Fruit fly (Drosophila melanogaster): ENCODE results near the gene Mdh1.

Mdh1 gene

DNA sequence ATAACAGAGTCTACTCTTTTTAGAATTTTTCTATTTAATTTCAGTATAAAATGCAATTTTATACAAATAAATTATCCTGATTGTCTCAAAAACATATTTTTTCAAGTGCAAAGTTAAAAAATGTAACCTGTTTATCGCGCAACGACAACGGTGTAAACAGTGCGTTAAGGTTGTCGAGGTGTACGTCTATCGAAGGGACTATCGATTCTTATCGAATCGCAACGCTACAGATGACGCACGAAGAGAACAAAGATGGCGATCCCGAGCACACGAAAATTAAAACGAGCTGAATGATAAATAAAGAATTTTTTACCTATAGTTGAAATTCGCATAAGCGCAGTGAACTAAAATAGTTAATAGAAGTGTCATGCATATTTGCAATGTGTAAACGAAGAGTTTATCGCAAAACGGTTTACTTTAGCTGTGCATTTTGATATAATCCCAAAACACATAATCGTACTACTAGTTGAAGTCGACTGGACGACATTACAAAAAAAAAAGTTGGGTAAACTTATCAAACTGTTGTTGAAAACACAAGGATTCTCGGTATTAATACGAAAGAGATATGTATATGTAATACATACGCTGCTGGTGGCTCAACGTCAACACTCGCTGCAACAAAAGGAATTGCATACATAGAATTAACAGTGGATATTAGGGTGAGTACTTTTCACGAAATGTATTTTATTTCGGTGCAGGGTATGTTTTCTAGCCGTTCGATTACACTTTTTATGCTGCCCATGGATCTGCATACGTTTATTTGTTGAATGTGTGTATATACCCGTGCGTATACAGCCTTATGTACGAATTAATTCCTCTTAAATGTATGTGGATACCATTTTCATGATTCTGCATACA lies 8.0 kb downstream of the Mdh1 start, which contains the start of gene da (continued):
- no peak for TF ChIP-seq Hr38 (GFP tag; optimal IDR thresholded peaks at IDR 0.05)
- peak; percentile 66 for TF ChIP-seq esn (GFP tag; optimal IDR thresholded peaks at IDR 0.05)
- TF ChIP-seq vri (GFP tag; optimal IDR thresholded peaks at IDR 0.05): peak; percentile 45
- peak in 1 of 2 experiments; percentile 24 for TF ChIP-seq ss (GFP tag; optimal IDR thresholded peaks at IDR 0.05)
- peak; percentile 11 for TF ChIP-seq CG11902 (GFP tag; optimal IDR thresholded peaks at IDR 0.05)
- no peak for TF ChIP-seq CG32006 (GFP tag; optimal IDR thresholded peaks at IDR 0.05)
- TF ChIP-seq Eip75B (GFP tag; optimal IDR thresholded peaks at IDR 0.05): peak; percentile 67
- peak; percentile 58 for TF ChIP-seq CG31627 (GFP tag; optimal IDR thresholded peaks at IDR 0.05)
- peak; percentile 17 for TF ChIP-seq Blimp-1 (GFP tag; optimal IDR thresholded peaks at IDR 0.05)
- 0 out of 2 replicates have a peak, but pooled peaks have one; percentile 31 for TF ChIP-seq CG15336 (GFP tag; IDR thresholded peaks at IDR 0.05)
- TF ChIP-seq CG8319 (GFP tag; optimal IDR thresholded peaks at IDR 0.05): no peak
- peak; percentile 73 for TF ChIP-seq pdm3 (GFP tag; optimal IDR thresholded peaks at IDR 0.05)
- TF ChIP-seq CG8632 (GFP tag; optimal IDR thresholded peaks at IDR 0.05): no peak
- peak; percentile 4 for TF ChIP-seq Sox102F (GFP tag; optimal IDR thresholded peaks at IDR 0.05)
- TF ChIP-seq eg (GFP tag; IDR thresholded peaks at IDR 0.05): no peak; the same call in 1 of the 3 replicates
- TF ChIP-seq CG6163 (GFP tag; IDR thresholded peaks at IDR 0.05): no peak
- TF ChIP-seq CG8119 (GFP tag; IDR thresholded peaks at IDR 0.05): no peak; the same call in 2 of the 3 replicates
- TF ChIP-seq CG6808 (GFP tag; optimal IDR thresholded peaks at IDR 0.05): no peak
- peak; percentile 24 for TF ChIP-seq Ets96B (tag; optimal IDR thresholded peaks at IDR 0.05)
- peak; percentile 44 for TF ChIP-seq topi (GFP tag; optimal IDR thresholded peaks at IDR 0.05)
- no peak for TF ChIP-seq CG1621 (tag; optimal IDR thresholded peaks at IDR 0.05)

DNA sequence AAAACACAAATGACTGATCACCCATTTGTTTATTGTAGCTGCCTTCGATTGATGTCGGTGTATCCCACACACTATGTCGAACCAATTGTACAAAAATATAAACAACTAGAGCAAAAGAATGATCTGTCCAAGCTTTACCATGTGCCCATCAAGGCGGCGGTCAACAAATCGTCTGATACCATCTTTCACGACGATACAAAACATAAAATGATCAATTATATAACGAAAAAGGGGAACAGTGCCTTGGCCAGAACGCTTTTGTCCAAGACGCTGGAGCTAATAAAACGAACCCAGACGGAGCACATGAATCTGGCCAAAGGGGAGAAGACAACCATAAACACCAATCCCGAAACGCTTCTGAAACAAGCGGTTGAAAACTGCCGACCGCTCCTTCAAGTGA lies 9.3 kb downstream of the Mdh1 start:
- TF ChIP-seq Sox102F (GFP tag; optimal IDR thresholded peaks at IDR 0.05) (no peak), CG3032 (tag; optimal IDR thresholded peaks at IDR 0.05) (no peak), Eip93F (GFP tag; optimal IDR thresholded peaks at IDR 0.05) (no peak), eg (GFP tag; IDR thresholded peaks at IDR 0.05) (no peak), cyc (GFP tag; optimal IDR thresholded peaks at IDR 0.05) (no peak), Met (GFP tag; optimal IDR thresholded peaks at IDR 0.05) (no peak), CG6808 (GFP tag; optimal IDR thresholded peaks at IDR 0.05) (no peak), pdm3 (GFP tag; optimal IDR thresholded peaks at IDR 0.05) (no peak), Gug (GFP tag; IDR thresholded peaks at IDR 0.05) (no peak), topi (GFP tag; optimal IDR thresholded peaks at IDR 0.05) (no peak), Hr39 (GFP tag; optimal IDR thresholded peaks at IDR 0.05) (no peak)

- TF ChIP-seq OdsH (GFP tag; optimal IDR thresholded peaks at IDR 0.05) (peak; percentile 78), CG11902 (GFP tag; optimal IDR thresholded peaks at IDR 0.05) (peak; percentile 56), Sox14 (GFP tag; optimal IDR thresholded peaks at IDR 0.05) (peak; percentile 74), topi (GFP tag; optimal IDR thresholded peaks at IDR 0.05) (peak; percentile 74), acj6 (GFP tag; optimal IDR thresholded peaks at IDR 0.05) (peak; percentile 68), net (GFP tag; optimal IDR thresholded peaks at IDR 0.05) (no peak), Sox15 (GFP tag; optimal IDR thresholded peaks at IDR 0.05) (peak; percentile 49), Ets21C (GFP tag; optimal IDR thresholded peaks at IDR 0.05) (peak; percentile 59), CG6808 (GFP tag; optimal IDR thresholded peaks at IDR 0.05) (no peak), cyc (GFP tag; optimal IDR thresholded peaks at IDR 0.05) (peak; percentile 72), Gug (GFP tag; IDR thresholded peaks at IDR 0.05) (no peak), CG7368 (GFP tag; optimal IDR thresholded peaks at IDR 0.05) (peak; percentile 22), svp (GFP tag) (no peak), CG6854 (GFP tag; optimal IDR thresholded peaks at IDR 0.05) (no peak), CG4318 (GFP tag; optimal IDR thresholded peaks at IDR 0.05) (peak; percentile 57), fkh (GFP tag; optimal IDR thresholded peaks at IDR 0.05) (no peak), dac (GFP tag; optimal IDR thresholded peaks at IDR 0.05) (peak; percentile 28), CG11762 (GFP tag; optimal IDR thresholded peaks at IDR 0.05; ENCODE audit: insufficient read depth) (peak; percentile 44), vri (GFP tag; optimal IDR thresholded peaks at IDR 0.05) (no peak), CG11294 (GFP tag; IDR thresholded peaks at IDR 0.05) (no peak; the same call in 1 of the 2 replicates), CG15336 (GFP tag; IDR thresholded peaks at IDR 0.05) (peak; percentile 65), Ets96B (tag; optimal IDR thresholded peaks at IDR 0.05) (peak; percentile 68), Hr4 (GFP tag; optimal IDR thresholded peaks at IDR 0.05) (peak; percentile 73), fd59A (GFP tag; optimal IDR thresholded peaks at IDR 0.05) (no peak), CG10669 (GFP tag; optimal IDR thresholded peaks at IDR 0.05) (peak; percentile 67), Sox102F (GFP tag; optimal IDR thresholded peaks at IDR 0.05) (no peak), fd85E (GFP tag; optimal IDR thresholded peaks at IDR 0.05) (no peak)
Observed at dm6 chr2L:10386208-10386805, 9.8 kb downstream of the Mdh1 start, which contains the start of the genes Cdk1 and mRpS7. Gene Cdk1 (minus strand): TSS chr2L:10386262. Gene mRpS7 (plus strand): TSS chr2L:10386662.
